Worm (Caenorhabditis elegans) whole organism, L1 larva: Measurements from ENCODE around the gene glrx-22.

Source experiments
- alr-1 ChIP-seq: fragments of 200-800 bp; sonication (Bioruptor generic); optimal IDR thresholded peaks from 2 replicates; lab custom pipeline; 2018; ENCODE audit warnings: borderline replicate concordance, mild to moderate bottlenecking, missing genetic modification characterization, missing compliant biosample characterization
- efl-1 ChIP-seq, 4 experiments: fragments of 150-350 bp; optimal IDR thresholded peaks in 3 of 4; peaks in 1 of 4; 1 replicate in 1 of 4; 2 replicates in 3 of 4; lab custom pipeline; 2014; ENCODE audit warnings: missing biosample characterization in 2 of 4, missing genetic modification characterization in 2 of 4, missing genetic modification reagents in 2 of 4
- efl-3 ChIP-seq: fragments of 200-800 bp; sonication (Bioruptor generic); optimal IDR thresholded peaks from 2 replicates; lab custom pipeline; 2018; ENCODE audit warnings: mild to moderate bottlenecking, missing genetic modification characterization, missing compliant biosample characterization
- elt-3 ChIP-seq, 6 experiments: fragments of 150-350 bp in 1 of 6; sonication (generic microtip); optimal IDR thresholded peaks; 2 replicates each; lab custom pipeline; 2017 to 2018; ENCODE audit warnings: missing biosample characterization in 6 of 6, missing genetic modification characterization in 6 of 6, inconsistent platforms in 1 of 6
- lin-14 ChIP-seq: fragments of 200-800 bp; sonication (Bioruptor generic); optimal IDR thresholded peaks from 2 replicates; lab custom pipeline; 2018; ENCODE audit warnings: mild to moderate bottlenecking, missing genetic modification characterization, moderate library complexity, missing compliant biosample characterization
- mep-1 ChIP-seq: fragments of 150-350 bp; optimal IDR thresholded peaks from 2 replicates; lab custom pipeline; 2014; ENCODE audit warnings: missing biosample characterization, missing genetic modification characterization
- nhr-71 ChIP-seq: sonication (generic microtip); optimal IDR thresholded peaks from 2 replicates; lab custom pipeline; 2016; ENCODE audit warnings: mild to moderate bottlenecking, missing genetic modification characterization, moderate library complexity, missing compliant biosample characterization
- nhr-76 ChIP-seq: sonication (generic microtip); optimal IDR thresholded peaks from 2 replicates; lab custom pipeline; 2017; ENCODE audit warnings: missing biosample characterization, missing genetic modification characterization
- pag-3 ChIP-seq: sonication (generic microtip); optimal IDR thresholded peaks from 2 replicates; lab custom pipeline; 2017; ENCODE audit warnings: missing genetic modification characterization, mild to moderate bottlenecking, missing compliant biosample characterization, antibody characterized with exemption, borderline replicate concordance; ENCODE audit not compliant: insufficient read depth
- rnt-1 ChIP-seq: sonication (generic microtip); optimal IDR thresholded peaks from 2 replicates; lab custom pipeline; 2016; ENCODE audit warnings: mild to moderate bottlenecking, missing genetic modification characterization, moderate library complexity, missing compliant biosample characterization
- sptf-1 ChIP-seq: fragments of 150-350 bp; optimal IDR thresholded peaks from 2 replicates; lab custom pipeline; 2014; ENCODE audit warnings: missing biosample characterization, missing genetic modification characterization
- unc-62 ChIP-seq: fragments of 150-350 bp; optimal IDR thresholded peaks from 2 replicates; lab custom pipeline; 2014; ENCODE audit warnings: missing biosample characterization, missing genetic modification reagents, missing genetic modification characterization
- zag-1 ChIP-seq: fragments of 150-350 bp; optimal IDR thresholded peaks from 2 replicates; lab custom pipeline; 2014; ENCODE audit warnings: missing biosample characterization, missing genetic modification characterization
- ztf-11 ChIP-seq, 2 experiments: sonication (generic microtip); optimal IDR thresholded peaks; 2 replicates each; lab custom pipeline; 2016 to 2017; ENCODE audit warnings: missing genetic modification characterization in 2 of 2, missing biosample characterization in 1 of 2, missing compliant biosample characterization in 1 of 2

ce11 chrIV:8192878-8193277 is 8.2 kb downstream of the glrx-22 start:
- TF ChIP-seq rnt-1 (tag; lab: Kevin White, UChicago) (no peak), sptf-1 (no peak), efl-1 (optimal IDR thresholded peaks at IDR 0.05; lab: Kevin White, UChicago) (no peak), efl-1 (GFP tag; optimal IDR thresholded peaks at IDR 0.05 in 1 of 2; lab: Kevin White, UChicago) (no peak), ztf-11 (tag; optimal IDR thresholded peaks at IDR 0.05; lab: Kevin White, UChicago) (no peak), nhr-76 (tag; lab: Kevin White, UChicago) (no peak), pag-3 (tag; lab: Kevin White, UChicago) (no peak), efl-3 (GFP tag; lab: Kevin White, UChicago) (no peak), mep-1 (no peak), elt-3 (tag; optimal IDR thresholded peaks at IDR 0.05; lab: Kevin White, UChicago) (no peak), zag-1 (tag; lab: Kevin White, UChicago) (no peak), nhr-71 (tag; lab: Kevin White, UChicago) (no peak), lin-14 (GFP tag; lab: Kevin White, UChicago) (no peak), unc-62 (GFP tag; lab: Kevin White, UChicago) (no peak), alr-1 (no peak)
